Fruit fly (Drosophila melanogaster) whole organism: ENCODE results near the gene CG46458.

Experiments used
- CG8478 ChIP-seq: fragments of >200 bp; optimal IDR thresholded peaks from 2 replicates; lab custom pipeline; 2018; ENCODE audit warnings: inconsistent platforms
- Dll ChIP-seq: fragments of >200 bp; optimal IDR thresholded peaks from 2 replicates; lab custom pipeline; 2017
- EcR ChIP-seq, 2 experiments: fragments of >200 bp; optimal IDR thresholded peaks; 2 replicates each; lab custom pipeline; 2017; ENCODE audit warnings: missing biosample characterization in 2 of 2, missing genetic modification characterization in 2 of 2, missing genetic modification reagents in 2 of 2
- psq ChIP-seq: fragments of >200 bp; optimal IDR thresholded peaks from 2 replicates; lab custom pipeline; 2017
- usp ChIP-seq: fragments of >200 bp; optimal IDR thresholded peaks from 2 replicates; lab custom pipeline; 2017; ENCODE audit warnings: missing biosample characterization, missing genetic modification characterization, mixed read lengths

- TF ChIP-seq Dll (no peak), EcR (GFP tag; optimal IDR thresholded peaks at IDR 0.05; lab: Kevin White, UChicago) (no peak), psq (lab: Kevin White, UChicago) (no peak), usp (GFP tag; lab: Kevin White, UChicago) (no peak), CG8478 (lab: Kevin White, UChicago) (no peak)
Observed at dm6 chr3R:6885182-6885789, 72.9 kb downstream of the CG46458 start.
